Fruit fly (Drosophila melanogaster) whole organism, embryonic: ENCODE data around the gene Srg3.
A peak's percentile ranks its signal among the peaks of the same experiment; 100 is the strongest.

Experiments
- Antp ChIP-seq: fragments of 200-800 bp; sonication (Bioruptor generic); optimal IDR thresholded peaks from 3 replicates; lab custom pipeline; 2016; ENCODE audit warnings: missing biosample characterization, missing genetic modification characterization
- B-H1 ChIP-seq: fragments of 200-800 bp; sonication (Bioruptor generic); IDR thresholded peaks from 3 replicates; pipeline ENCODE4 v1.3.6; 2022; ENCODE audit warnings: missing biosample characterization, missing genetic modification characterization
- CG10321 ChIP-seq: fragments of 200-800 bp; sonication (Bioruptor generic); IDR thresholded peaks from 2 replicates; pipeline ENCODE4 v1.3.6; 2022; ENCODE audit warnings: missing biosample characterization, missing genetic modification characterization
- CG11456 ChIP-seq: fragments of 200-800 bp; sonication (Bioruptor generic); IDR thresholded peaks from 3 replicates; pipeline ENCODE4 v1.3.6; 2022; ENCODE audit warnings: missing biosample characterization, missing genetic modification characterization
- CG11504 ChIP-seq: fragments of 200-800 bp; sonication (Bioruptor generic); optimal IDR thresholded peaks from 3 replicates; lab custom pipeline; 2019; ENCODE audit warnings: missing biosample characterization, mild to moderate bottlenecking, missing genetic modification characterization, moderate library complexity
- CG12104 ChIP-seq: fragments of 200-800 bp; sonication (Bioruptor generic); optimal IDR thresholded peaks from 3 replicates; lab custom pipeline; 2016; ENCODE audit warnings: missing biosample characterization, missing genetic modification characterization
- CG14014 ChIP-seq: fragments of 200-800 bp; sonication (Bioruptor generic); IDR thresholded peaks from 2 replicates; pipeline ENCODE4 v1.3.6; 2022; ENCODE audit warnings: missing biosample characterization, missing genetic modification characterization
- CG14050 ChIP-seq: fragments of 200-800 bp; sonication (Bioruptor generic); IDR thresholded peaks from 3 replicates; pipeline ENCODE4 v1.3.6; 2022; ENCODE audit warnings: missing biosample characterization, missing genetic modification characterization
- CG18599 ChIP-seq: fragments of 200-800 bp; sonication (Bioruptor generic); optimal IDR thresholded peaks from 3 replicates; lab custom pipeline; 2017; ENCODE audit warnings: missing biosample characterization, missing genetic modification characterization, mild to moderate bottlenecking, moderate library complexity, missing genetic modification reagents
- CG2199 ChIP-seq: fragments of 200-800 bp; sonication (Bioruptor generic); IDR thresholded peaks from 3 replicates; pipeline ENCODE4 v1.3.6; 2022; ENCODE audit warnings: missing biosample characterization, missing genetic modification characterization
- CG2678 ChIP-seq: fragments of 200-800 bp; sonication (Bioruptor generic); optimal IDR thresholded peaks from 3 replicates; lab custom pipeline; 2019; ENCODE audit warnings: missing biosample characterization, mild to moderate bottlenecking, missing genetic modification characterization, moderate library complexity
- CG34422 ChIP-seq: fragments of 200-800 bp; sonication (Bioruptor generic); IDR thresholded peaks from 3 replicates; pipeline ENCODE4 v1.3.6; 2022; ENCODE audit warnings: missing biosample characterization, missing genetic modification characterization
- CG3838 ChIP-seq: fragments of 200-800 bp; sonication (Bioruptor generic); optimal IDR thresholded peaks from 3 replicates; lab custom pipeline; 2016; ENCODE audit warnings: missing biosample characterization, missing genetic modification characterization
- CG4820 ChIP-seq: fragments of 200-800 bp; sonication (Bioruptor generic); optimal IDR thresholded peaks from 3 replicates; lab custom pipeline; 2016; ENCODE audit warnings: missing biosample characterization, missing genetic modification characterization
- CG6689 ChIP-seq: fragments of 200-800 bp; sonication (Bioruptor generic); IDR thresholded peaks from 2 replicates; pipeline ENCODE4 v1.3.6; 2022; ENCODE audit warnings: missing biosample characterization, missing genetic modification characterization
- CG6813 ChIP-seq: fragments of 200-800 bp; sonication (Bioruptor generic); optimal IDR thresholded peaks from 2 replicates; lab custom pipeline; 2017; ENCODE audit warnings: missing biosample characterization, missing genetic modification characterization, mild to moderate bottlenecking, moderate library complexity, missing genetic modification reagents
- CG7556 ChIP-seq: fragments of 200-800 bp; sonication (Bioruptor generic); optimal IDR thresholded peaks from 2 replicates; lab custom pipeline; 2017; ENCODE audit warnings: missing biosample characterization, mild to moderate bottlenecking, missing genetic modification characterization
- CrebB ChIP-seq: fragments of 200-800 bp; sonication (Bioruptor generic); optimal IDR thresholded peaks from 3 replicates; lab custom pipeline; 2018; ENCODE audit warnings: missing biosample characterization, mild to moderate bottlenecking, missing genetic modification characterization
- Eip74EF ChIP-seq, 2 experiments: fragments of 200-800 bp in 1 of 2; fragments of >200 bp in 1 of 2; sonication (Bioruptor generic) in 1 of 2; optimal IDR thresholded peaks; 2 replicates each; lab custom pipeline; 2017 to 2019; ENCODE audit warnings: missing biosample characterization in 2 of 2, missing genetic modification characterization in 2 of 2, mild to moderate bottlenecking in 1 of 2, moderate library complexity in 1 of 2
- Ets65A ChIP-seq: fragments of 200-800 bp; sonication (Bioruptor generic); peaks from one replicate; lab custom pipeline; 2016; ENCODE audit warnings: missing biosample characterization, missing genetic modification characterization
- Ets97D ChIP-seq: fragments of 200-800 bp; sonication (Bioruptor generic); optimal IDR thresholded peaks from 3 replicates; lab custom pipeline; 2016; ENCODE audit warnings: missing biosample characterization, missing genetic modification characterization
- HmgZ ChIP-seq: fragments of 200-800 bp; sonication (Bioruptor generic); optimal IDR thresholded peaks from 2 replicates; lab custom pipeline; 2018; ENCODE audit warnings: missing biosample characterization, mild to moderate bottlenecking, missing genetic modification characterization
- Hr39 ChIP-seq: fragments of >200 bp; optimal IDR thresholded peaks from 2 replicates; lab custom pipeline; 2017
- MTF-1 ChIP-seq: fragments of 200-800 bp; sonication (Bioruptor generic); optimal IDR thresholded peaks from 2 replicates; lab custom pipeline; 2018; ENCODE audit warnings: missing biosample characterization, mild to moderate bottlenecking, missing genetic modification characterization, borderline replicate concordance
- NC2α ChIP-seq: fragments of 200-800 bp; sonication (Bioruptor generic); optimal IDR thresholded peaks from 2 replicates; lab custom pipeline; 2016; ENCODE audit warnings: missing biosample characterization, missing genetic modification characterization
- Oaz ChIP-seq: fragments of 200-800 bp; sonication (Bioruptor generic); IDR thresholded peaks from 2 replicates; pipeline ENCODE4 v1.3.6; 2022; ENCODE audit warnings: missing biosample characterization, missing genetic modification characterization
- Oli ChIP-seq: fragments of 200-800 bp; sonication (Bioruptor generic); optimal IDR thresholded peaks from 2 replicates; lab custom pipeline; 2018; ENCODE audit warnings: missing biosample characterization, mild to moderate bottlenecking, missing genetic modification characterization, moderate library complexity
- Side ChIP-seq: fragments of 200-800 bp; sonication (Bioruptor generic); optimal IDR thresholded peaks from 2 replicates; lab custom pipeline; 2016; ENCODE audit warnings: missing biosample characterization, missing genetic modification characterization
- Spps ChIP-seq: fragments of 200-800 bp; sonication (Bioruptor generic); optimal IDR thresholded peaks from 2 replicates; lab custom pipeline; 2018; ENCODE audit warnings: missing biosample characterization, mild to moderate bottlenecking, missing genetic modification characterization
- ato ChIP-seq: fragments of 200-800 bp; sonication (Bioruptor generic); IDR thresholded peaks from 2 replicates; pipeline ENCODE4 v1.3.6; 2022; ENCODE audit warnings: missing biosample characterization, missing genetic modification characterization; ENCODE audit not compliant: partially characterized antibody
- btn ChIP-seq: fragments of 200-800 bp; sonication (Bioruptor generic); optimal IDR thresholded peaks from 2 replicates; lab custom pipeline; 2016; ENCODE audit warnings: missing biosample characterization, missing genetic modification characterization
- cwo ChIP-seq: fragments of 200-800 bp; sonication (Bioruptor generic); optimal IDR thresholded peaks from 3 replicates; lab custom pipeline; 2017; ENCODE audit warnings: missing biosample characterization, missing genetic modification characterization, mild to moderate bottlenecking, moderate library complexity, missing genetic modification reagents
- dpn ChIP-seq, 2 experiments: fragments of 200-800 bp; sonication (Bioruptor generic); optimal IDR thresholded peaks; 3 replicates each; lab custom pipeline; 2016; ENCODE audit warnings: missing biosample characterization in 2 of 2, missing genetic modification characterization in 2 of 2
- dysf ChIP-seq: fragments of 200-800 bp; sonication (Bioruptor generic); IDR thresholded peaks from 3 replicates; pipeline ENCODE4 v1.3.6; 2022; ENCODE audit warnings: missing biosample characterization, missing genetic modification characterization
- en ChIP-seq: fragments of 200-800 bp; sonication (Bioruptor generic); optimal IDR thresholded peaks from 2 replicates; lab custom pipeline; 2016; ENCODE audit warnings: missing biosample characterization, missing genetic modification characterization
- esg ChIP-seq: fragments of 200-800 bp; sonication (Bioruptor generic); conservative IDR thresholded peaks from 2 replicates; pipeline ENCODE4 v1.3.6; 2022; ENCODE audit warnings: missing biosample characterization, missing genetic modification characterization
- ftz-f1 ChIP-seq: fragments of 200-800 bp; sonication (Bioruptor generic); optimal IDR thresholded peaks from 2 replicates; lab custom pipeline; 2016; ENCODE audit warnings: missing biosample characterization, missing genetic modification characterization
- jumu ChIP-seq: fragments of 200-800 bp; sonication (Bioruptor generic); optimal IDR thresholded peaks from 3 replicates; lab custom pipeline; 2016; ENCODE audit warnings: missing biosample characterization, missing genetic modification characterization
- mld ChIP-seq: fragments of 200-800 bp; sonication (Bioruptor generic); IDR thresholded peaks from 3 replicates; pipeline ENCODE4 v1.3.6; 2022; ENCODE audit warnings: missing biosample characterization, missing genetic modification characterization; ENCODE audit not compliant: partially characterized antibody
- nau ChIP-seq: fragments of 200-800 bp; sonication (Bioruptor generic); optimal IDR thresholded peaks from 3 replicates; lab custom pipeline; 2017; ENCODE audit warnings: missing biosample characterization, mild to moderate bottlenecking, missing genetic modification characterization, missing genetic modification reagents
- oc ChIP-seq: fragments of 200-800 bp; sonication (Bioruptor generic); optimal IDR thresholded peaks from 2 replicates; lab custom pipeline; 2018; ENCODE audit warnings: missing biosample characterization, mild to moderate bottlenecking, missing genetic modification characterization, moderate library complexity
- org-1 ChIP-seq: fragments of 200-800 bp; sonication (Bioruptor generic); optimal IDR thresholded peaks from 2 replicates; lab custom pipeline; 2017; ENCODE audit warnings: missing biosample characterization, missing genetic modification characterization
- rib ChIP-seq: fragments of 200-800 bp; sonication (Bioruptor generic); IDR thresholded peaks from 2 replicates; pipeline ENCODE4 v1.3.6; 2022; ENCODE audit warnings: missing biosample characterization, missing genetic modification characterization
- row ChIP-seq: fragments of 200-800 bp; sonication (Bioruptor generic); IDR thresholded peaks from 3 replicates; pipeline ENCODE4 v1.3.6; 2022; ENCODE audit warnings: missing biosample characterization, missing genetic modification characterization
- sqz ChIP-seq: fragments of 200-800 bp; sonication (Bioruptor generic); optimal IDR thresholded peaks from 3 replicates; lab custom pipeline; 2018; ENCODE audit warnings: missing biosample characterization, mild to moderate bottlenecking, missing genetic modification characterization
- stc ChIP-seq: fragments of 200-800 bp; sonication (Bioruptor generic); IDR thresholded peaks from 2 replicates; pipeline ENCODE4 v1.3.6; 2022; ENCODE audit warnings: missing biosample characterization, missing genetic modification characterization
- tna ChIP-seq: fragments of 200-800 bp; sonication (Bioruptor generic); IDR thresholded peaks from 2 replicates; pipeline ENCODE4 v1.3.6; 2022; ENCODE audit warnings: missing biosample characterization, missing genetic modification characterization; ENCODE audit not compliant: partially characterized antibody
- tup ChIP-seq: fragments of 200-800 bp; sonication (Bioruptor generic); optimal IDR thresholded peaks from 2 replicates; lab custom pipeline; 2016; ENCODE audit warnings: missing biosample characterization, mild to moderate bottlenecking, missing genetic modification characterization, moderate library complexity
- yki ChIP-seq: fragments of >200 bp; optimal IDR thresholded peaks from 3 replicates; lab custom pipeline; 2018

Srg3 gene

dm6 chr3L:9422636-9423419, 20.2 kb upstream of the Srg3 start, which contains the start of gene aay (continued):
- peak; percentile 98 for TF ChIP-seq CG12104 (GFP tag; lab: Kevin White, UChicago)
- TF ChIP-seq CG6813: peak; percentile 99
- TF ChIP-seq NC2α (GFP tag; lab: Kevin White, UChicago): peak; percentile 97
- peak; percentile 99 for TF ChIP-seq Oli (tag; lab: Kevin White, UChicago)
- TF ChIP-seq CG34422 (GFP tag; lab: Robert Waterston, UW): peak; percentile 98
- TF ChIP-seq Spps (tag; lab: Kevin White, UChicago): peak; percentile 98
- TF ChIP-seq CG10321 (GFP tag; lab: Robert Waterston, UW): peak; percentile 86
- TF ChIP-seq Antp (GFP tag; lab: Kevin White, UChicago): peak; percentile 91
- peak in 1 of 2 experiments; percentile 100 for TF ChIP-seq Eip74EF (GFP tag; optimal IDR thresholded peaks at IDR 0.05; lab: Kevin White, UChicago)
- peak; percentile 98 for TF ChIP-seq sqz (GFP tag; lab: Kevin White, UChicago)
- peak; percentile 99 for TF ChIP-seq CG2678
- peak; percentile 98 to 99 for TF ChIP-seq dpn (GFP tag; optimal IDR thresholded peaks at IDR 0.05; lab: Kevin White, UChicago)
- TF ChIP-seq MTF-1 (GFP tag; lab: Kevin White, UChicago): peak; percentile 95
- TF ChIP-seq tna (GFP tag; lab: Robert Waterston, UW): no peak
- peak; percentile 97 for TF ChIP-seq CG3838 (GFP tag; lab: Kevin White, UChicago)
- TF ChIP-seq yki (lab: Kevin White, UChicago): no peak
- TF ChIP-seq HmgZ (tag; lab: Kevin White, UChicago): peak; percentile 99
- peak; percentile 98 for TF ChIP-seq stc (GFP tag; lab: Robert Waterston, UW)
- TF ChIP-seq Hr39 (lab: Kevin White, UChicago): no peak
- TF ChIP-seq Oaz: peak; percentile 96
- TF ChIP-seq Ets97D (GFP tag; lab: Kevin White, UChicago): peak; percentile 95
- peak; percentile 97 for TF ChIP-seq rib (GFP tag; lab: Robert Waterston, UW)
- TF ChIP-seq ftz-f1 (GFP tag; lab: Kevin White, UChicago): peak; percentile 83
- peak; percentile 96 for TF ChIP-seq btn (GFP tag; lab: Kevin White, UChicago)
- peak; percentile 99 for TF ChIP-seq org-1 (GFP tag; lab: Kevin White, UChicago)
- peak; percentile 99 for TF ChIP-seq oc (tag; lab: Kevin White, UChicago)
- peak; percentile 99 for TF ChIP-seq CG7556 (GFP tag; lab: Kevin White, UChicago)
- peak; percentile 97 for TF ChIP-seq tup
- TF ChIP-seq esg: peak; percentile 98
- peak; percentile 97 for TF ChIP-seq cwo (GFP tag; lab: Kevin White, UChicago)
- TF ChIP-seq CG2199 (GFP tag; lab: Robert Waterston, UW): peak; percentile 97
- TF ChIP-seq CG11504 (tag; lab: Kevin White, UChicago): peak; percentile 98
- TF ChIP-seq ato: no peak
- TF ChIP-seq CG4820: peak; percentile 98
- TF ChIP-seq jumu (GFP tag; lab: Kevin White, UChicago): peak; percentile 96
- TF ChIP-seq B-H1 (GFP tag; lab: Robert Waterston, UW): peak; percentile 97
- peak; percentile 99 for TF ChIP-seq CG18599 (GFP tag; lab: Kevin White, UChicago)
- peak; percentile 95 for TF ChIP-seq Side (GFP tag; lab: Kevin White, UChicago)
- TF ChIP-seq nau (GFP tag; lab: Kevin White, UChicago): peak; percentile 98
- peak; percentile 97 for TF ChIP-seq CG14014 (GFP tag; lab: Robert Waterston, UW)
- peak; percentile 94 for TF ChIP-seq en (GFP tag; lab: Kevin White, UChicago)
- TF ChIP-seq mld: no peak
- peak; percentile 99 for TF ChIP-seq row (GFP tag; lab: Robert Waterston, UW)
- TF ChIP-seq CG14050 (GFP tag; lab: Robert Waterston, UW): peak; percentile 97
- TF ChIP-seq CG6689 (GFP tag; lab: Robert Waterston, UW): peak; percentile 98
- TF ChIP-seq CG11456 (GFP tag; lab: Robert Waterston, UW): peak; percentile 98
- TF ChIP-seq CrebB (tag; lab: Kevin White, UChicago): peak; percentile 99
- peak; percentile 100 for TF ChIP-seq Ets65A (GFP tag; lab: Kevin White, UChicago)
- TF ChIP-seq dysf (GFP tag; lab: Robert Waterston, UW): peak; percentile 99
